Worm (Caenorhabditis elegans) whole organism, dauer: ENCODE results near the gene nhr-277.
"Not testable (repeated sequence)": the region's sequence is repeated elsewhere in the genome, so short reads cannot be mapped to it uniquely, and the experiment has no call there.

Experiments used
- unc-62 ChIP-seq: sonication (generic microtip); optimal IDR thresholded peaks from 2 replicates; lab custom pipeline; 2017; ENCODE audit warnings: missing biosample characterization, missing genetic modification reagents, missing genetic modification characterization

The nhr-277 gene

ce11 chrIV:2773382-2773979 is 30.7 kb downstream of the nhr-277 start:
- TF ChIP-seq unc-62, result no peak

DNA sequence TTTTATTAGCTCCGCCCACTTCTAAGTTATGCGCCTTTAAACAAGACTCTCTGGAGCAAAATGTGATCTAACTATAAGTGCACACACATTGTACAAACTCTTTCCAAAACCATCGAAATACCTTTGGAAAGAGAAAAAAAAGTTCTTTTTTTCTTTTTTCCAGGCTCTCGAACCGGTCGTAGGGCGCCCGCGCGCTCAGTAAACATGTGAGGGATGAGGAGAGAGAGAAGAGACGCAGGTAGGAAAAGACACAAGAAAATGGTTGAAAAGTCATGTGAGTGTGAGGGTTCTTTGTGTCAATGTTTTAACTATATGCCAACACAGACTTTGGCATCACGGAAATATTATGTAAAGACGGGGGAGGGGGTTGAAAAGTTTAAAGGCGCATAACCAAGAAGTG is 31.7 kb downstream of the nhr-277 start:
- TF ChIP-seq unc-62, result no peak

ce11 chrIV:2775992-2776630 is 33.3 kb downstream of the nhr-277 start:
- TF ChIP-seq unc-62, result no peak

- no peak for TF ChIP-seq unc-62
These were observed 33.9 kb downstream of the nhr-277 start for ce11 chrIV:2776733-2777132.

ce11 chrIV:2777841-2778240 is 35.0 kb downstream of the nhr-277 start, which contains the start of gene Y54G2A.72:
Y54G2A.72 (plus strand) TSS chrIV:2778141.
- TF ChIP-seq unc-62, result not testable (repeated sequence)

ce11 chrIV:2782793-2783540 is 40.2 kb downstream of the nhr-277 start, which contains the start of gene Y54G2A.12:
Y54G2A.12 (minus strand) TSS chrIV:2782843.
- TF ChIP-seq unc-62, result no peak

DNA sequence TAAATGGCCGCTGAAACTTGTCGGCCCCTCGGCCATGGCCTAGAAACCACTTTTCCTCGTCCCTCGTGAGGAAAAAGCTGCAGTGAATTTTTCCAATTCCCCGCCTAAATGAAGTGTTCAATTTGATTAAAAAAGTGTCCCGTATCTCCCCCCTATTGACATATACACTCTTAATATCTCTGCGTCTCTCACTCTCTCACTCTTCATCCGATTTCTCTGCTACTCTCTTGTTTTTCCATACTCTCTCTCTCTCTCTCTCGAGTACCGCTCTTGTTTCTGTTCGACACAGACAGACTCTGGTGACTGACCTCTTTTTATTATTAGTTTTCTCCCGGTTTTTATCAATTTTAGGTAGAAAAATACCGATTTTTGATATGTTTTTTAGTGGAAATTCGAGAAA is 42.3 kb downstream of the nhr-277 start:
- TF ChIP-seq unc-62, result no peak

DNA sequence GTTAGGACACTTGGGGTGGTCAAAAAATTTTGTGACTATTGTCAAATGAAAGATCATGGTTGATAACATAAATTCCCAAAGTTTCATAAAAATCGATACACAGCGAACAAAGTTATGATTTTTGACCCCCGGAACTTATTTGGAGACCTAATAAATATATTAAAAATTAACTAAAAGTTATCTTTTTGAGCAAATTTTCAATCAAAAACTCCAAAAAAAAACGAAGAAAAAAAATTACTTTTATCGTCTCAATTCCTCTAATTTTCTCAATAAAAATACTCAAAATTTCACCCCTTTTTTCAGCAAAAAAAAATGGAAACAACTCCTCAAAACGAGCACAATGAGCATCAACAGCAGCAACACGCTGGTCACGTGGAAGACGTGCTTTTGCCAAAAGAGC is 45.6 kb downstream of the nhr-277 start, which contains the start of gene atln-1:
TSS of gene atln-1 (plus strand) at position 301 of the 400 bp plus-strand sequence.
- not testable (repeated sequence) for TF ChIP-seq unc-62

DNA sequence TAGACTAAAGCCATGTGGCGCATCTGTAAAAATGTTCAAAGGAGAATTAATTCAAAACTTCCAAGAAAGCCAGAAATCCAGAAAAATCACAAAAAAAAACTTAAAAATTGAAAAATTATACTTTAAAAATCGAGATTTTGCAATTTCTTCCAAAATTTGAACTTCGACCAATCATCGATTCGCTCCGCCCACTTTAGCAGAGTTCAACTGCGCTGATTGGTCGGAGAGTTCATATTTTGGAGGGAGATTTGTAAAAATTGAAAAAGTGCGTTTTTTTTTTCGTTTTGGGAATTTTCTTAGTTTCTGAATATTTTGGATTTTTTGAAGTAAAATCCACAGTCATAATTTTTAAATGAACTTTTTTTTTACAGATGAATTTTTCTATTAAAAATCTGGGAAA is 51.2 kb downstream of the nhr-277 start:
- no peak for TF ChIP-seq unc-62
